Fruit fly (Drosophila melanogaster) S2 (cell line): ENCODE results near the gene CG7387.

ENCODE experiments used
- CG8478 ChIP-seq: fragments of >200 bp; optimal IDR thresholded peaks from 2 replicates; lab custom pipeline; 2018
- CTCF ChIP-seq, 2 experiments: fragments of >200 bp; optimal IDR thresholded peaks; 2 replicates each; lab custom pipeline; 2018

CG7387 gene

dm6 chr3L:8154544-8154943 is 38.4 kb downstream of the CG7387 start:
- TF ChIP-seq CTCF (optimal IDR thresholded peaks at IDR 0.05; lab: Kevin White, UChicago) (no peak), CG8478 (lab: Kevin White, UChicago) (no peak)

- TF ChIP-seq CTCF (optimal IDR thresholded peaks at IDR 0.05; lab: Kevin White, UChicago), result no peak
These were observed 39.5 kb downstream of the CG7387 start for dm6 chr3L:8153206-8153996.

dm6 chr3L:8151727-8152199 is 41.2 kb downstream of the CG7387 start, which contains the start of gene CG13676:
Gene CG13676, minus strand, starts transcription at chr3L:8151813.
- TF ChIP-seq CG8478 (lab: Kevin White, UChicago) (no peak), CTCF (optimal IDR thresholded peaks at IDR 0.05; lab: Kevin White, UChicago) (no peak)

- TF ChIP-seq CG8478 (lab: Kevin White, UChicago), result no peak
- no peak for TF ChIP-seq CTCF (optimal IDR thresholded peaks at IDR 0.05; lab: Kevin White, UChicago)
These were observed 42.1 kb downstream of the CG7387 start for dm6 chr3L:8150812-8151211.

- TF ChIP-seq CTCF (optimal IDR thresholded peaks at IDR 0.05; lab: Kevin White, UChicago) (no peak), CG8478 (lab: Kevin White, UChicago) (no peak)
These were observed 42.6 kb downstream of the CG7387 start for dm6 chr3L:8150284-8150683.
